Worm (Caenorhabditis elegans): ENCODE measurements around the gene Y37A1B.7.

Y37A1B.7 gene

DNA sequence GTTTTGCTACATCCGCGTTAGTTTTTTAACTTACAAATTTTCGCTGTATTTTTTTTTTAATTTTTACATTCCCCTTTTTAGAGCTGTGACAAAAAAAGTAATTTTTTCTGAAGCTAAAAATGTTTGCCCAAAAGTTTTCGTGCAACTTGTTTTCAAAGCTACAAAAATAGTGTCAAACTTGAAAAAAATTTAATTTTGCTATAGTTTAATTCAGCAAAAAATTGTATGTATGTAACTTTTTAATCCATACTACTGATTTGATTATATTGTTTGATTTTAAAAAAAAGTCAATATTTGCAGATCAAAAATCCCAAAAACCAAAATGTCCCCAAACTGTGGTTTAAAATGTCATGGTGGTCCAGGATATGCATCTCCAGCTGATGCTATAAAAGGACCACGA, 7.3 kb upstream of the Y37A1B.7 start, which contains the start of gene semo-1:
semo-1 (plus strand) TSS at position 301 of the 400 bp plus-strand sequence.
- no peak for TF ChIP-seq dao-5 (tag; optimal IDR thresholded peaks at IDR 0.05)
- TF ChIP-seq W03F9.2 (tag; optimal IDR thresholded peaks at IDR 0.05): no peak
- TF ChIP-seq him-1 (tag; optimal IDR thresholded peaks at IDR 0.05): no peak

DNA sequence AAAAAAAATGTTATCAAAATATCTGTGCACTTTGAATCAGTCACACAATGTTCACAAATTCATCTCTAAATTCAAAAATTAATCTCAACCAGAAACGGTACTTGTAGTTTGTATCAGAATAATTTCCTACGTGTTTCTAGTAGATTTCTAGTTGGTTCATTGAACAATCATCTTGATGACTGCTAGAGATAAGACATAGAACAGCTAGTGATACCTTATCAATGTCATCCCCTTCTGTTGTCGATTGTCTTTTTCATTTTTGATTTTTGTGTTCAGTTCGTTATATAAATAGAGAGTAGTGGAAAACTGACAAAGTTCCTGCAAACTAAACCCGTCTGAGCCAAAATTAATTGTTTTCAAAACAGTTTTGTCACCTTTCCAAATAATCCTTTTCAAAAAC, 6.9 kb upstream of the Y37A1B.7 start:
- TF ChIP-seq dao-5 (tag; optimal IDR thresholded peaks at IDR 0.05) (no peak), W03F9.2 (tag; optimal IDR thresholded peaks at IDR 0.05) (no peak), him-1 (tag; optimal IDR thresholded peaks at IDR 0.05) (no peak)

DNA sequence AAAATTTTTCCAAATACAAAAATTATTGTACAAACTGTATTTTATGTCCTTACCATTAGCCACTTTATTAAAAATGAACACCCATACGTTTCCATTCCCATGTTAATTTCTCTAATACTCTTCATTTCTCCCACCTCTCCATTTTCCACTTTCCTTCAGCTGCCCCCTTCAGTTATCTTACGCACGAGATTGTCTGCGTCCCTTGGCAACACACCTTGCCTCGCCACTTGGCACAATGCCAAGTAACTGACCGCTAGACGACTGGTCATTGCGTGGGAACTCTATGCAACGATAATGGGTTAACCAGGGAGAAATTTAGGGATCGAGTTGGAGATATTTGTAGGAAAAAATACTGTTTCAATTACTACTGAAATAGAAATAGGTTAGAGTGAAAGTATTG, 3.2 kb upstream of the Y37A1B.7 start:
- TF ChIP-seq W03F9.2 (tag; optimal IDR thresholded peaks at IDR 0.05) (no peak), dao-5 (tag; optimal IDR thresholded peaks at IDR 0.05) (no peak), him-1 (tag; optimal IDR thresholded peaks at IDR 0.05) (no peak)

DNA sequence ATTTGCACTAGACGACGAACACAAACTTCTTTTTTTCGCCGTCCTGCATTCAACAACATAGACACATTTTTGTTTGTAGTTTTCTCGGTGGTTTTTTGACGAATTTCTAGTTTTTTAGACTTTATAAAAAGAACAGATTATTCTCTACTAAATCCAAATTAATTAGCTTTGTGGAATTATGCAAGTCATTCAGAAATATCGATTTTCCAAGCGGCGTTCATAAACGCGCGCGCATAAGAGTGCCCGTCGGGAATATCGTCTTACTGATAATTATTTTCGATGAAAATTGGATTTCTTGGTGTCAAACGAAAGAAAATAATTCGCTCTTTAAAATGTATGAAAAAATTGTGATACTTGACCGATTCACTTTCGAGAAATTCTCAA, 9.0 kb downstream of the Y37A1B.7 start:
- TF ChIP-seq dao-5 (tag; optimal IDR thresholded peaks at IDR 0.05) (no peak), him-1 (tag; optimal IDR thresholded peaks at IDR 0.05) (no peak), W03F9.2 (tag; optimal IDR thresholded peaks at IDR 0.05) (no peak)

DNA sequence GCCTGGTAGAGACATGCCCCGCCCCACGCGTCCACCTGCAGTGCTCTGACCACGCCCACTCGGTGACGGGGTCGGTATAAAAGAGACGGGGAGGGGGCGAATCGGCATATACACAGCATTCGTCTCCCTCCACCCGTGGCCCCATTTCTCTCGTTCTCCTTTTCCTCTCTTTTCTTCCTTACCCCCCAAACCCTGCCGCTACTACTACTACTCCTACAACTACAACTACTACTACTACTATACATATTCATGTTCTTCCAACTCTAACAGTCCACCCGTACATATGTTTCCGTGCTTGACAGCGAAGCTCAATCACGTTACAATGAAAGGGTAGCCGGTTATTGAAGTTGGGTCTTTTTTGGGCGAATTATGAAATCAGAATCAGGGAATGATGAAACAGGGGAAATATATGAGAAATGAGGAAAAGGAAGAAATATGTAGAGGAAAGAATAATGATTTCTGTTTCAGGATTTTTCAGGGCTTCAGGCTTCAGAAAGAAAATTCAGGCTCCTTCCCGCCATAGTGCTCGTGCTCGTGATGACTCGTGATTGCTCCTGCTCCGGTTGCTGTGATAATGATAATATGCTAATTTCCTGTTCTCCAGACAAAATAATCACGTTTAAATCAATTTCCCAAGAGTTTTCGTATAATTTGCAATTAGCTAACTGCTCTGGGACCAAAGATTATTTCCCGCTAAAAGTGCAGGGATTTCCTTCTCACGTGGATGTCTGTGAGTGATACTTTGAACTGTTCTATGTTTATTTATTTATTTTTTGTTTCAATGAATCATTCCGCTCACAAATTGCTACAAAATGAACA, 9.6 kb downstream of the Y37A1B.7 start:
- no peak for TF ChIP-seq W03F9.2 (tag; optimal IDR thresholded peaks at IDR 0.05)
- no peak for TF ChIP-seq dao-5 (tag; optimal IDR thresholded peaks at IDR 0.05)
- peak; percentile 84 for TF ChIP-seq him-1 (tag; optimal IDR thresholded peaks at IDR 0.05)

DNA sequence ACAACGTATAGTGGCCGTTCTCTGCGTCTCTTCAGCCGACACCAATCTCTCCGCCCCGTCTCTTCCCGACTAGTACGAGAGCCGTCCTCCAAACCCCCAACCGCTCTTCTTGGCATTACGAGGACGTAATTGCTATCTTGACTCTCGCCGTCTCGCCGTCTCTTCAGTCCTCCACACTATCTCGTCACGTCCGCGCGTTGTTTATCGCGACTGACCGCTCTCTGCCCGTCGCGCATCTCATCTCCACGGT, 10.2 kb downstream of the Y37A1B.7 start:
- TF ChIP-seq dao-5 (tag; optimal IDR thresholded peaks at IDR 0.05): no peak
- TF ChIP-seq him-1 (tag; optimal IDR thresholded peaks at IDR 0.05): no peak
- no peak for TF ChIP-seq W03F9.2 (tag; optimal IDR thresholded peaks at IDR 0.05)

DNA sequence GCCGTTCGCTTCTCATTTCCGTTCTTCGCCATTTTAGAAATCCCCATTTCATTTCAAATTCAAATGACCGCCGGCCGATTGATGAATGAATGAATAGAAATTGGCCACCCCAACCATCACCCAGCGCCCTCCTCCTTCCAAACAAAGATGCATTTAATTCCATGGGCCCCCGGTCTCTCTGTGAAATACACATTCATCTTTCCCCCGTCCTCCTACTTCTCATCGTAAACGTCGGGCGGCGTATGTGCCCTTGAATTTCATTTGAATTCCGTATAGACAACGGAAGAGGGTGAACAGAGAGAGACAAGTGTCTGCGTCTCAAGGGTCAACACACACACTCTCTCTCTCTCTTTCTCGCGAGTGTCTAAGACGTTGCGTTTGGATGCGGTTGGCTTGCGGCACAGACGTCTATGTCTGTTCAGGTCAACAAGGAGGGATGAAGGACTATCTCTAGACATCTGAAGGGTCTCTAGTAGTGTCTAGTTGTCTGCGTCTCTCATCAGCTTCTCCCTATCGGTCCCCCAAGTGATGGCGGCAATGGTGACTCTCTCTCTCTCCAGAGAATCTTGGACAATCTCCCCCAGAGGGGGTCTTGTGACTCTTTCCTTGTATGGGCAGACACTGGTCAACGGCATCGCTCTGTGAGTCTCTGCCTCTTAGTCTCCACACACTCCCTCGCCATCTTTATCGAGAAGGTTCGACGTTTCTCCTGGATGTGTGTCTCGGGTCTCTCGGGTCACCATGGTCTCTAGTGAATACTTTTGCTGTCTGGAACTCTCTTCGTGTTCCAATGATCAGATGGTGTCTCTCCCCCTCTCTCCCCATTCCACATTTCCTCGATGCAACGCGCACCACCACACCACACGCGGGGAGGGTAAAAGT, 10.7 kb downstream of the Y37A1B.7 start:
- peak; percentile 67 for TF ChIP-seq him-1 (tag; optimal IDR thresholded peaks at IDR 0.05)
- peak; percentile 24 for TF ChIP-seq W03F9.2 (tag; optimal IDR thresholded peaks at IDR 0.05)
- TF ChIP-seq dao-5 (tag; optimal IDR thresholded peaks at IDR 0.05): no peak

DNA sequence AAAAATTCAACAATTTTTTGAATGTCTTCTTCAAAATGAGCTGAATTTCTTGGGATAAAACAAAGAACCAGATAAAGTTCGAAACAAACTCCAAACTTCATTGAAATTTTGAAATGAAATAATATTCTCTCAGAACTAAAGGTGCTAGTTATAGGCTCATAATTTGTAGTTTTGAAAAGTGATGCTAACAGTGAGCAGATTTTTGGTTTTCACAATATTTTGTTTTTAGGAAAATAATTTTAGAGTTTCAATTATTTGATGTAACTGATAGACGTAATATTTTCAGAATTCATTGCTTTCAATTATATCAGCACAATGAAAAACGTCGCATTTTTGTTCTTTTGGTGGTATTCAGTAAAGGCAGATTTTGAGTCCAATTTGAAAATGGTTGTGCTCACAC, 23.7 kb downstream of the Y37A1B.7 start, which contains the start of the genes irld-56 and irld-55:
irld-56 (minus strand) TSS at position 101 of the 400 bp plus-strand sequence.
irld-55 (plus strand) TSS at position 316 of the 400 bp plus-strand sequence.
- no peak for TF ChIP-seq W03F9.2 (tag; optimal IDR thresholded peaks at IDR 0.05)

DNA sequence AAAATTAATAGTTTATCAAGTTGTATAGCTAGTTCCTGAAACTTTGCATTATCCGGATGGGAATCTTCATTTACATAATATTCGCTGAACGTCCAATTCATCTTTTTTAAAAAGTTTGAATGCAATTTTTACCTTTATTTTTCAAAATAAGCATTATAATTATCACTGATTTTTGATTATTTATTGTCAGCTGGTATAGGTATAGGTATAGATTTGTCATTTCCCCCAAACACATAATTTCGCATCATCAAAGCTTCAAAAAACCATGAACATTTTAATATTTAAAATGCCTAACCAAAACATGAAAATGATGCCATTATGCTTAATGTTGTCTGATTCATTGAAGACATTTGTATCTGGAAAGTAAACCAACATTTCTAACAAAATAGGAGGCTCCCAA, 27.7 kb downstream of the Y37A1B.7 start, which contains the start of gene srw-63:
srw-63 (minus strand) TSS at position 101 of the 400 bp plus-strand sequence.
- TF ChIP-seq him-1 (tag; optimal IDR thresholded peaks at IDR 0.05) (no peak), dao-5 (tag; optimal IDR thresholded peaks at IDR 0.05) (no peak), W03F9.2 (tag; optimal IDR thresholded peaks at IDR 0.05) (no peak)

DNA sequence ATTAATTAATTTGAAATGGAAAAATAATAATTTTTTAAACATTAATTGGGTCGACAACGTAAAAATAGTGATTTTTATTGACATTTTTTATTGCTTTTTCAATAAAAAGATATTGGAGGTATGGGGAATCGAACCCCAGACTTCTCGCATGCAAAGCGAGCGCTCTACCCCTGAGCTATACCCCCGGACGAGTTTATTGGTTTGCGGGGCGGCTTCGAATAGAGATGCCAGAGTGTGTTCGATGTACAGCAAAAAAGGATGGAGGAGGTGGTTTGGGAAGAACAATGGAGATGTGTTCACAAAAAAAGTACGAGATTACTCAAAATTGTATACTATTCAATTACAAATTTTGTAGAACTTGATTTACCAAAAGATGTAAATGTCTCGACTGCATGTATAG, 29.9 kb downstream of the Y37A1B.7 start:
- no peak for TF ChIP-seq dao-5 (tag; optimal IDR thresholded peaks at IDR 0.05)
- peak; percentile 49 for TF ChIP-seq W03F9.2 (tag; optimal IDR thresholded peaks at IDR 0.05)

DNA sequence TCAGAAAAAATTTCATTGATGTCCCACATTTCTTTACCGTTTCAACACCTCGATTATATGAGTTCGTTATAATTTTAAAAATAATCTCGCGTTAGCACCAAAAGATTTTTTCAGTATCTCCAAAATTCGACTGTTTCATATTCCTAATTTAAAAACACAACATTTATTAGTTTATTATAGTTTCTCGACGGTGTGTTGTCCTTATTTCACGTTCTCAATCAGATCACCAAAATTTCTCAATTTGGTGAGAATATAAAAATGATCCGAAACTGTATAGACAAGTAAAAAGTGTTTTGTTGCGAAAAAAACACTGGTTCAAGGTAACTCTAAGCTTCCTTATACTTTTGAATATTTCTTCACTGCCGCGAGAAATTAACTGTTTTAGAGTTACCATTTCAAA, 34.9 kb downstream of the Y37A1B.7 start:
- no peak for TF ChIP-seq him-1 (tag; optimal IDR thresholded peaks at IDR 0.05)
- no peak for TF ChIP-seq dao-5 (tag; optimal IDR thresholded peaks at IDR 0.05)
- TF ChIP-seq W03F9.2 (tag; optimal IDR thresholded peaks at IDR 0.05): no peak

DNA sequence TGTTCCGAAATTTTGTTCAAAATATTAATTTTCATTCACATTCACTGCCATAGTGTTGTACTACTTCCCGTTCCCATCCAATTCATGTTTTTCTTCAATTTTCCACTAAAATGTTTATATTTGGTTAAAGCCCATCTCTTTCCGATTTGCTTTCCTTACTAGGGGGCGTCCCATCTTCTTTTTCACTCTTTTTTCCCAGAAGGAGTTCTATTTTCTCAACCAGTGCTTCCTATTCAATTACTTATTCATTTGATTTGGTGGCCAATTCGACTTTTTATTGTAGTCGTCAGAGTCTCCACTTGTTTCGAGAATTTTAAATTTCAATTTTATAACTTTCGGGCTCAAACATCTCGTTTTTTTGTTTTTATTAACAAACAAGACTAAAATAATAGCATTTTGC, 41.8 kb downstream of the Y37A1B.7 start:
- TF ChIP-seq him-1 (tag; optimal IDR thresholded peaks at IDR 0.05) (no peak), W03F9.2 (tag; optimal IDR thresholded peaks at IDR 0.05) (no peak), dao-5 (tag; optimal IDR thresholded peaks at IDR 0.05) (no peak)
